Worm (Caenorhabditis elegans) whole organism, mixed stage, embryonic: ENCODE results near the gene R05G6.5.

Experiments used
- M03D4.4 ChIP-seq: sonication (generic microtip); optimal IDR thresholded peaks from 2 replicates; lab custom pipeline; 2017; ENCODE audit warnings: mild to moderate bottlenecking, missing genetic modification characterization, missing compliant biosample characterization
- blmp-1 ChIP-seq: fragments of 150-350 bp; optimal IDR thresholded peaks from 2 replicates; lab custom pipeline; 2014; ENCODE audit warnings: missing biosample characterization, missing genetic modification characterization
- ceh-39 ChIP-seq: fragments of 150-350 bp; optimal IDR thresholded peaks from 2 replicates; lab custom pipeline; 2014; ENCODE audit warnings: missing biosample characterization, missing genetic modification characterization
- ceh-43 ChIP-seq: fragments of 200-800 bp; sonication (Bioruptor generic); optimal IDR thresholded peaks from 2 replicates; lab custom pipeline; 2018; ENCODE audit warnings: mild to moderate bottlenecking, missing genetic modification characterization, moderate library complexity, missing compliant biosample characterization
- ceh-83 ChIP-seq: fragments of 200-800 bp; sonication (Bioruptor generic); optimal IDR thresholded peaks from 2 replicates; lab custom pipeline; 2018; ENCODE audit warnings: mild to moderate bottlenecking, missing genetic modification characterization, missing compliant biosample characterization
- cnd-1 ChIP-seq: fragments of 200-800 bp; sonication (Bioruptor generic); optimal IDR thresholded peaks from 2 replicates; lab custom pipeline; 2018; ENCODE audit warnings: mild to moderate bottlenecking, missing genetic modification characterization, missing compliant biosample characterization
- drap-1 ChIP-seq: fragments of 200-800 bp; sonication (Bioruptor generic); optimal IDR thresholded peaks from 3 replicates; lab custom pipeline; 2018; ENCODE audit warnings: mild to moderate bottlenecking, missing genetic modification characterization, missing compliant biosample characterization
- elt-1 ChIP-seq: sonication (generic microtip); optimal IDR thresholded peaks from 2 replicates; lab custom pipeline; 2017; ENCODE audit warnings: missing genetic modification characterization, mild to moderate bottlenecking, missing compliant biosample characterization, antibody characterized with exemption, moderate library complexity, borderline replicate concordance; ENCODE audit not compliant: insufficient read depth
- elt-3 ChIP-seq: fragments of 150-350 bp; optimal IDR thresholded peaks from 2 replicates; lab custom pipeline; 2014; ENCODE audit warnings: missing biosample characterization, missing genetic modification characterization
- flh-1 ChIP-seq: fragments of 200-800 bp; sonication (Bioruptor generic); optimal IDR thresholded peaks from 2 replicates; lab custom pipeline; 2018; ENCODE audit warnings: mild to moderate bottlenecking, missing genetic modification characterization, moderate library complexity, missing compliant biosample characterization
- ham-2 ChIP-seq: fragments of 200-800 bp; sonication (Bioruptor generic); optimal IDR thresholded peaks from 2 replicates; lab custom pipeline; 2018; ENCODE audit warnings: mild to moderate bottlenecking, missing genetic modification characterization, missing compliant biosample characterization
- hlh-1 ChIP-seq: fragments of 150-350 bp; optimal IDR thresholded peaks from 2 replicates; lab custom pipeline; 2014; ENCODE audit warnings: missing biosample characterization, missing genetic modification reagents, missing genetic modification characterization
- lin-13 ChIP-seq: fragments of 150-350 bp; optimal IDR thresholded peaks from 2 replicates; lab custom pipeline; 2014; ENCODE audit warnings: missing biosample characterization, missing genetic modification characterization
- lin-32 ChIP-seq: fragments of 200-800 bp; sonication (Bioruptor generic); optimal IDR thresholded peaks from 2 replicates; lab custom pipeline; 2018; ENCODE audit warnings: mild to moderate bottlenecking, missing genetic modification characterization, missing compliant biosample characterization
- lsy-2 ChIP-seq: fragments of 150-350 bp; optimal IDR thresholded peaks from 2 replicates; lab custom pipeline; 2014; ENCODE audit warnings: missing biosample characterization, missing genetic modification characterization
- mab-5 ChIP-seq: fragments of 150-350 bp; optimal IDR thresholded peaks from 2 replicates; lab custom pipeline; 2014; ENCODE audit warnings: missing biosample characterization, missing genetic modification characterization
- mep-1 ChIP-seq: fragments of 150-350 bp; optimal IDR thresholded peaks from 2 replicates; lab custom pipeline; 2017; ENCODE audit warnings: missing biosample characterization, missing genetic modification reagents, missing genetic modification characterization, inconsistent platforms
- mls-2 ChIP-seq: sonication (generic microtip); optimal IDR thresholded peaks from 2 replicates; lab custom pipeline; 2016; ENCODE audit warnings: mild to moderate bottlenecking, missing genetic modification characterization, moderate library complexity, missing compliant biosample characterization
- nhr-12 ChIP-seq: fragments of 150-350 bp; optimal IDR thresholded peaks from 2 replicates; lab custom pipeline; 2014; ENCODE audit warnings: missing biosample characterization, missing genetic modification characterization
- nhr-2 ChIP-seq: fragments of 150-350 bp; optimal IDR thresholded peaks from 2 replicates; lab custom pipeline; 2014; ENCODE audit warnings: missing biosample characterization, missing genetic modification characterization
- nhr-237 ChIP-seq: fragments of 150-350 bp; optimal IDR thresholded peaks from 2 replicates; lab custom pipeline; 2014; ENCODE audit warnings: missing biosample characterization, missing genetic modification characterization
- nhr-28 ChIP-seq: fragments of 150-350 bp; optimal IDR thresholded peaks from 2 replicates; lab custom pipeline; 2014; ENCODE audit warnings: missing biosample characterization, missing genetic modification characterization
- nhr-76 ChIP-seq: sonication (generic microtip); optimal IDR thresholded peaks from 2 replicates; lab custom pipeline; 2017; ENCODE audit warnings: missing biosample characterization, missing genetic modification characterization
- pha-4 ChIP-seq: fragments of 150-350 bp; optimal IDR thresholded peaks from 2 replicates; lab custom pipeline; 2018; ENCODE audit warnings: missing biosample characterization, missing genetic modification reagents, missing genetic modification characterization
- sem-2 ChIP-seq: fragments of 200-800 bp; sonication (Bioruptor generic); optimal IDR thresholded peaks from 2 replicates; lab custom pipeline; 2018; ENCODE audit warnings: mild to moderate bottlenecking, missing genetic modification characterization, missing compliant biosample characterization
- snpc-4 ChIP-seq: fragments of 150-350 bp; optimal IDR thresholded peaks from 2 replicates; lab custom pipeline; 2014; ENCODE audit warnings: missing biosample characterization, missing genetic modification characterization
- sptf-1 ChIP-seq: sonication (generic microtip); optimal IDR thresholded peaks from 2 replicates; lab custom pipeline; 2017; ENCODE audit warnings: mild to moderate bottlenecking, missing genetic modification characterization, moderate library complexity, missing compliant biosample characterization
- tbx-8 ChIP-seq: fragments of 200-800 bp; sonication (Bioruptor generic); optimal IDR thresholded peaks from 2 replicates; lab custom pipeline; 2018; ENCODE audit warnings: mild to moderate bottlenecking, missing genetic modification characterization, moderate library complexity, missing compliant biosample characterization
- unc-120 ChIP-seq: sonication (generic microtip); optimal IDR thresholded peaks from 2 replicates; lab custom pipeline; 2017; ENCODE audit warnings: missing genetic modification characterization, missing compliant biosample characterization; ENCODE audit not compliant: poor library complexity, severe bottlenecking
- unc-39 ChIP-seq: fragments of 150-350 bp; optimal IDR thresholded peaks from 2 replicates; lab custom pipeline; 2014; ENCODE audit warnings: missing biosample characterization, missing genetic modification characterization
- unc-62 ChIP-seq: fragments of 150-350 bp; optimal IDR thresholded peaks from 2 replicates; lab custom pipeline; 2014; ENCODE audit warnings: missing biosample characterization, missing genetic modification reagents, missing genetic modification characterization
- zip-8 ChIP-seq: fragments of 150-350 bp; optimal IDR thresholded peaks from 2 replicates; lab custom pipeline; 2014; ENCODE audit warnings: missing biosample characterization, missing genetic modification characterization
- ztf-11 ChIP-seq: fragments of 150-350 bp; optimal IDR thresholded peaks from 2 replicates; lab custom pipeline; 2014; ENCODE audit warnings: missing biosample characterization, missing genetic modification characterization

The R05G6.5 gene

DNA sequence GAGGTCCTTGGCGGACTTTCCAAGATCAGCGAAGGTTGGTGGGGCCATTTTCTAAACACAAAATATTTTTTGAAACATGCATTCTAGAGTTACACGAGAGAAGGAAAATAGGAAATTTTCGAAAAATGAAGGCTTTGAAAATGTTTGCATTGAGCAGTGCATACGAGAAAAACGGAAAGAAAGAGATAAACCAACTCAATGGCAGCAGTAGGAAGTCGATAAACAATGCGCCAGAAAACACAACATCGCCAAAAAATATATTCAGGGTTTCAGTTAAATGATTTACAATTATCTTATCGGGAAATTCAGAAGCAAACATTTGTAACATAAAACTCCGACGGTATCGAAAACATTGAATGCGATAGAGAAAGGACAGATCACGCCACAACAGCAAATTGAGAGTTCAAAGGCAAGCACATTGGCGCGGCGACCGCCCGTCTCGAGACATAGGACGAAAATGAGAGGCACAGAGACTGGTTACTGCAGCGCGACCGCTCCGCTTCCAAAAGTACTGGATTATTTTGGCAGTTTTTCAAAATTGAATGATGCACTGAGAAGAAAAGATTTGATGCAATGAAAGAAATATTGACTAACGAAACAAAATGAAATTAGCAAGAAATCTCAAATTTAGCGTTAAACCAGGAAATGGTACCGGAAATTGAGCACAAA lies at the start of gene R05G6.5, which contains the start of gene vdac-1:
Gene R05G6.5 (plus strand): TSS at position 527 of the 669 bp plus-strand sequence.
Gene vdac-1 (minus strand): TSS at position 51 of the 669 bp plus-strand sequence.
- TF ChIP-seq ceh-39 (tag; lab: Kevin White, UChicago) = no peak
- peak; percentile 47 for TF ChIP-seq mep-1
- TF ChIP-seq sem-2 = no peak
- TF ChIP-seq mls-2 (tag; lab: Kevin White, UChicago) = no peak
- no peak for TF ChIP-seq nhr-28
- TF ChIP-seq lin-13 (tag; lab: Kevin White, UChicago) = no peak
- TF ChIP-seq hlh-1 (tag; lab: Kevin White, UChicago) = peak; percentile 14
- no peak for TF ChIP-seq ceh-43
- TF ChIP-seq nhr-76 (tag; lab: Kevin White, UChicago) = no peak
- TF ChIP-seq flh-1 = no peak
- TF ChIP-seq nhr-237 (tag; lab: Kevin White, UChicago) = peak; percentile 72

DNA sequence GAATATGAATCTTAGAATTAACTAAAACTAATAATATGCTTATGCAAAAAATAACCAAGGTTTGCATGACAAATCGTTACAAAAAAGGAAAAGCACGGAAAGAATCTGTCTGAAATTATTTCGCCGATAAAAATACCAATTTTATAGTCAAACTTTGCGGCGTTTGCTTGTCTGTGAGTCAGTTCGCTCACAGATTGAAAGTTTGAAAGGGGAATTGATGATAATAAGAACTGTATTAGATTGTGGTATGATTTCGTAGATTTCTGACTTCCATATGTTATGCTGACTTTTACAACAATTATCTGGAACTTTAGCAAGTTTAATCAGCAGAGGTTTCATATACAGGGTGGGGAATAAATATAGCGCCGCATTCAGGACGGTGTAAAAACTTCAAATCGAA lies 47.9 kb upstream of the R05G6.5 start, which contains the start of gene F13B6.2:
Gene F13B6.2 (minus strand): TSS at position 101 of the 400 bp plus-strand sequence.
- no peak for TF ChIP-seq unc-39
- no peak for TF ChIP-seq hlh-1 (tag; lab: Kevin White, UChicago)
- TF ChIP-seq blmp-1 (tag; lab: Kevin White, UChicago) = no peak
- TF ChIP-seq elt-1 = no peak
- TF ChIP-seq sptf-1 = no peak
- no peak for TF ChIP-seq nhr-28
- TF ChIP-seq ceh-43 = no peak
- no peak for TF ChIP-seq sem-2
- TF ChIP-seq, all 35 proteins: peak for 0

DNA sequence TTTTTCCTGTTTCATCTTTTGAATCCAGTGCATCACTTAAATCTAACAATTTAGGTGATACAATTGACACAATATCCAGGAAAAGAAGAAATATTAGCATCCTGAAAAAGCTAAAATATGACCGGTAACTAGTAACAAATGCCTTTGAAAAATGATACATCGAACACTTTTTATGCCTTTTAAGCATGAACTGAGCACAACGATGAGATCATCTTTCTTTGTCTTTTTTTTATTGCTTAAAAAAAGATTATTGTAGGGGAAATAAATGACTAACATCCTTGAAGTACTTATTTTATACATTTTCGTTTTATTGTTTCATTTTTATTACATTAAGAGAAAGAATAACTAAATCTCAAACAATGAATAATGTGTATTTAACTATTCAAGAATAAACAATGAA lies 42.3 kb upstream of the R05G6.5 start, which contains the start of gene F13B6.3:
Gene F13B6.3 (minus strand): TSS at position 101 of the 400 bp plus-strand sequence.
- TF ChIP-seq elt-1 (no peak), ceh-39 (tag; lab: Kevin White, UChicago) (no peak), hlh-1 (tag; lab: Kevin White, UChicago) (no peak), nhr-12 (tag; lab: Kevin White, UChicago) (no peak), zip-8 (no peak), unc-120 (tag; lab: Kevin White, UChicago) (no peak), unc-62 (GFP tag; lab: Kevin White, UChicago) (no peak), ham-2 (GFP tag; lab: Kevin White, UChicago) (no peak), ceh-83 (GFP tag; lab: Kevin White, UChicago) (no peak), sem-2 (no peak), elt-3 (tag; lab: Kevin White, UChicago) (no peak)

DNA sequence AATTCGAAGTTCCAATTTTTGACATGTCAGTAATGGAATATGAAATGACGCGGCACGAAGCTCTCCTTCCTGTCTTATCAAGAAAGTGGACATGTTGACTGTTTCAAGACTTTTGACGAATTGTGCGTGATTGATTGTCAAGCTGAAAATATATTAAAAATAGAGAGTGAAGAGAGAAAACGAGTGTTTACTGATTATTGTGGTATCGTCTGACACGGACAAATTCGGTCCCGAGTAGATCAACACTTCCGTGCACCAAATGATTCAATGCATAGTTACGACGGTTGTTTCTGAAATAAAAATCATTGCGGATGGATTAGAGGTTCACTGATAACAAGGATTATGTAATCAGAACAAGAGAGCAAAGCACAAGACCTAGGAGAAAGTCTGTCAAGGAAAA lies 41.0 kb upstream of the R05G6.5 start:
- no peak for TF ChIP-seq elt-1
- no peak for TF ChIP-seq hlh-1 (tag; lab: Kevin White, UChicago)
- TF ChIP-seq lin-13 (tag; lab: Kevin White, UChicago) = no peak
- TF ChIP-seq ceh-43 = no peak
- no peak for TF ChIP-seq unc-62 (GFP tag; lab: Kevin White, UChicago)
- TF ChIP-seq lin-32 (GFP tag; lab: Kevin White, UChicago) = no peak

DNA sequence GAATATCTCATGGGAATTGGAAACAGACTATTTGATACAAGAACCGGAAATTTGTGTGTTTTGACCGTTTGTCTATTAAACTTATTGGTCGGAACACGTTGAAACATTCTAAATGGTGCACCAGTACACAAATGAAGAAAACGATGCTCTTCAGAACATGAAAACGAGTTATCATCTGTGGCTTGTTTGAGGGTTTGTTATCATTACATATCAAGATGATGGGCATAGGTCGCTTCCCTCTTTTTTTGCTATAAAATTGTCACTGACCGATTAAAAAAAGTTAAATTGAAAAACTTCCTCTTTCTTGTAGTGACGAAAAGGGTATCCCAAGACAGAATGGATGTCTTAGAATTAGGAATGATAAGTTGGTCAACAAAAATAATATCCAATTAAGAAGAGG lies 39.5 kb upstream of the R05G6.5 start:
- TF ChIP-seq sptf-1 (no peak), elt-3 (tag; lab: Kevin White, UChicago) (no peak), ztf-11 (tag; lab: Kevin White, UChicago) (no peak), hlh-1 (tag; lab: Kevin White, UChicago) (no peak), cnd-1 (tag; lab: Kevin White, UChicago) (no peak), elt-1 (no peak), snpc-4 (tag; lab: Kevin White, UChicago) (no peak)

DNA sequence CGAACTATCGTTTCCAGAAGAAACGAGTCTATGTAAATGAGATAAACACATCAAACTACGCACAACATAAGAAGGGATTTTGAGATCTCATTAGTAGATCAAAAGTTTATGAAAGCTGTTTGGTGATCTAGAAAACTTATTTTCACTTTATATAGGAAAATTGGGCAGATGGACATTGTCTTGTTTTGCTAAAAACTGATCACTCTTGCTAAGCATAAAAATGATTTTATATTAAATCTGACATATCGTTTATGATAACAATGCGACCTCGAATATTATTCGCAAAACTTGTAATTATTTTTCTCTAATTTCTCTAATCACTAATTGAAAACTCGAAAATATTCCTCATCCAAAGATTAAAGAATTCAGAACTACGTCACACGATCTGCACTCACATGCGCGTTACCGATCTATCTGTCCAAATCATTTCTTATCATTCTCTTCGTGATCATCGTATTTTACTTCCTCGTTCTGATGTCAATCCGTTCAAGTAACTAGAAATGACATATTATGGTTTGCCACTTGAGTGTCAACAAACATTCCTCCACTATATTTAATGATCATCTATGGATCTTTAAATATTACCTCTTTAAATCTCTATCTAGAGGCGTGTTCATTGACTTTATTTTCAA lies 38.3 kb upstream of the R05G6.5 start, which contains the start of gene F55G1.7:
Gene F55G1.7 (minus strand): TSS at position 51 of the 632 bp plus-strand sequence.
- TF ChIP-seq drap-1 (GFP tag; lab: Kevin White, UChicago) (no peak), lsy-2 (tag; lab: Kevin White, UChicago) (no peak), blmp-1 (tag; lab: Kevin White, UChicago) (no peak), sem-2 (no peak), unc-120 (tag; lab: Kevin White, UChicago) (no peak), nhr-2 (tag; lab: Kevin White, UChicago) (no peak), nhr-76 (tag; lab: Kevin White, UChicago) (no peak), pha-4 (tag; lab: Kevin White, UChicago) (no peak), nhr-237 (tag; lab: Kevin White, UChicago) (no peak), mab-5 (tag; lab: Kevin White, UChicago) (no peak), nhr-12 (tag; lab: Kevin White, UChicago) (no peak), M03D4.4 (no peak), tbx-8 (no peak), ham-2 (GFP tag; lab: Kevin White, UChicago) (no peak)
